Worm (Caenorhabditis elegans): ENCODE measurements around the gene Y73B6A.1.

DNA sequence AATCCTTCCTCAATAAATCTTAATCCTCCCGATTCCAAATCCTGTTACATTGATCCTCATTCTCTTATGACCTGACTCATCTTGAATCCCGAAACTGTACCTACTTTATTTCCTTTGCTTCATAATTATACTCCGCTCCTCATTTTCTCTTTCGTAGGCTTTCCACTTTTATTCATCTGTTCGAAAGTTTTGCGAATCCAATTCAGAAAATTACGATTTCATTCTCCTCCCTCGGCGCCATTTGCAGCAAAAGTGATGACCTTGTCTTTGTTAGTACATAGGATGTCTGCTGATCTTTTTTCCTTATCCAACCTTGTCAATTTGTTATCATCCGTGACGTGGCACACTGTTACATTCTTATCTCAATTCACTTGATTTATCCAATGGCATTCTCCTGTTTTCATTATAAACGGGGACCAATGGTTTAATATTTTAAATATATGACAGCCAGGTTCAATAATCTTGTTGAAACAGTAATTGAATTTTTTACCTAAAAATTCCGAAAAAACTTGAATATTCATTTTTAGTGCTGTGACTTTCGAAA is 15.2 kb downstream of the Y73B6A.1 start:
- TF ChIP-seq ceh-43 (GFP tag; optimal IDR thresholded peaks at IDR 0.05), result no peak
- no peak for TF ChIP-seq nhr-28 (tag; optimal IDR thresholded peaks at IDR 0.05)

Measured in whole organism, mixed stage, embryonic.